Worm (Caenorhabditis elegans): ENCODE measurements around the gene Y66C5A.1.

The Y66C5A.1 gene

ce11 chrX:14484827-14485226 is 29.5 kb upstream of the Y66C5A.1 start, which contains the start of gene M163.8:
TSS of gene M163.8 (plus strand) at chrX:14485127.
- no peak for TF ChIP-seq nhr-76 (tag; optimal IDR thresholded peaks at IDR 0.05)
- TF ChIP-seq ama-1 (optimal IDR thresholded peaks at IDR 0.05): no peak
- no peak for TF ChIP-seq zip-2 (tag; optimal IDR thresholded peaks at IDR 0.05)
- no peak for TF ChIP-seq tra-1 (GFP tag; IDR thresholded peaks at IDR 0.05)
- no peak for TF ChIP-seq mes-2 (tag; optimal IDR thresholded peaks at IDR 0.05; ENCODE audit: poor library complexity, severe bottlenecking)
- TF ChIP-seq egl-27 (tag; optimal IDR thresholded peaks at IDR 0.05): no peak
- TF ChIP-seq mxl-3 (GFP tag; optimal IDR thresholded peaks at IDR 0.05): no peak
- no peak for TF ChIP-seq fos-1 (tag; optimal IDR thresholded peaks at IDR 0.05)
- TF ChIP-seq vab-7 (GFP tag; IDR thresholded peaks at IDR 0.05): no peak
- no peak for TF ChIP-seq hlh-11 (tag; optimal IDR thresholded peaks at IDR 0.05)
- TF ChIP-seq ztf-7 (tag; optimal IDR thresholded peaks at IDR 0.05): no peak
- no peak for TF ChIP-seq lin-13 (GFP tag; optimal IDR thresholded peaks at IDR 0.05)
- TF ChIP-seq nhr-10 (tag; optimal IDR thresholded peaks at IDR 0.05): no peak
- TF ChIP-seq D1046.2 (GFP tag; IDR thresholded peaks at IDR 0.05): no peak
- no peak for TF ChIP-seq lin-39 (tag; optimal IDR thresholded peaks at IDR 0.05)
- TF ChIP-seq ceh-62 (tag; optimal IDR thresholded peaks at IDR 0.05): no peak
- TF ChIP-seq dpl-1 (GFP tag; optimal IDR thresholded peaks at IDR 0.05): no peak
- no peak for TF ChIP-seq aha-1 (tag)
- TF ChIP-seq dmd-9 (GFP tag; IDR thresholded peaks at IDR 0.05): no peak

ce11 chrX:14481637-14482036 is 26.3 kb upstream of the Y66C5A.1 start:
- no peak for TF ChIP-seq nhr-41 (GFP tag; IDR thresholded peaks at IDR 0.05)
- peak; percentile 76 for TF ChIP-seq set-16 (GFP tag; IDR thresholded peaks at IDR 0.05)
- TF ChIP-seq snpc-1.2 (GFP tag; IDR thresholded peaks at IDR 0.05): no peak
- TF ChIP-seq hlh-11 (tag; optimal IDR thresholded peaks at IDR 0.05): peak; percentile 4
- no peak for TF ChIP-seq nhr-76 (tag; optimal IDR thresholded peaks at IDR 0.05)
- TF ChIP-seq lin-29 (GFP tag; IDR thresholded peaks at IDR 0.05): no peak
- no peak for TF ChIP-seq ces-1 (GFP tag; optimal IDR thresholded peaks at IDR 0.05)
- TF ChIP-seq tra-1 (GFP tag; IDR thresholded peaks at IDR 0.05): no peak
- TF ChIP-seq ceh-82 (tag; optimal IDR thresholded peaks at IDR 0.05): no peak
- no peak for TF ChIP-seq daf-16 (GFP tag; optimal IDR thresholded peaks at IDR 0.05)
- no peak for TF ChIP-seq daf-16 (tag; optimal IDR thresholded peaks at IDR 0.05)
- TF ChIP-seq D1046.2 (GFP tag; IDR thresholded peaks at IDR 0.05): 0 out of 2 replicates have a peak, but pooled peaks have one; percentile 52
- no peak for TF ChIP-seq Y105C5A.15 (GFP tag; IDR thresholded peaks at IDR 0.05)

ce11 chrX:14480248-14480647 is 24.9 kb upstream of the Y66C5A.1 start, which contains the start of gene gfi-3:
TSS of gene gfi-3 (plus strand) at chrX:14480572.
- TF ChIP-seq lin-38 (GFP tag; IDR thresholded peaks at IDR 0.05): no peak
- TF ChIP-seq lin-15B (tag; optimal IDR thresholded peaks at IDR 0.05): no peak
- TF ChIP-seq hif-1 (tag; optimal IDR thresholded peaks at IDR 0.05): peak in 1 of 2 experiments; percentile 58
- no peak for TF ChIP-seq tag-97 (GFP tag; IDR thresholded peaks at IDR 0.05)
- TF ChIP-seq Y5F2A.4 (GFP tag; optimal IDR thresholded peaks at IDR 0.05): no peak
- TF ChIP-seq mep-1 (tag; optimal IDR thresholded peaks at IDR 0.05): peak; percentile 92
- TF ChIP-seq dmd-8 (GFP tag; IDR thresholded peaks at IDR 0.05): 0 out of 2 replicates have a peak, but pooled peaks have one; percentile 31
- no peak for TF ChIP-seq dmd-9 (GFP tag; IDR thresholded peaks at IDR 0.05)
- no peak for TF ChIP-seq madf-5 (GFP tag; IDR thresholded peaks at IDR 0.05)
- TF ChIP-seq egl-43 (GFP tag; IDR thresholded peaks at IDR 0.05): peak; percentile 64; the same call in 1 of the 2 replicates
- no peak for TF ChIP-seq sdz-12 (GFP tag; optimal IDR thresholded peaks at IDR 0.05)
- no peak for TF ChIP-seq unc-62 (GFP tag; optimal IDR thresholded peaks at IDR 0.05 in 1 of 2)
- TF ChIP-seq unc-62 (tag; optimal IDR thresholded peaks at IDR 0.05): no peak
- TF ChIP-seq dve-1 (tag; optimal IDR thresholded peaks at IDR 0.05; ENCODE audit: insufficient read depth): peak; percentile 95
- TF ChIP-seq vab-7 (GFP tag; IDR thresholded peaks at IDR 0.05): no peak
- no peak for TF ChIP-seq Y75B8A.6 (GFP tag; IDR thresholded peaks at IDR 0.05)
- no peak for TF ChIP-seq pqm-1 (tag; optimal IDR thresholded peaks at IDR 0.05)
- no peak for TF ChIP-seq T20F7.1 (GFP tag; optimal IDR thresholded peaks at IDR 0.05)
- no peak for TF ChIP-seq F10B5.3 (tag; optimal IDR thresholded peaks at IDR 0.05)
- no peak for TF ChIP-seq fos-1 (tag; optimal IDR thresholded peaks at IDR 0.05)
- TF ChIP-seq daf-8 (GFP tag; IDR thresholded peaks at IDR 0.05): no peak
- TF ChIP-seq nhr-42 (GFP tag; IDR thresholded peaks at IDR 0.05): peak; percentile 74; the same call in 1 of the 2 replicates
- no peak for TF ChIP-seq ZK337.2 (GFP tag; IDR thresholded peaks at IDR 0.05)
- no peak for TF ChIP-seq cey-2 (tag; optimal IDR thresholded peaks at IDR 0.05; ENCODE audit: borderline replicate concordance, insufficient read depth)
- no peak for TF ChIP-seq ztf-11 (tag; optimal IDR thresholded peaks at IDR 0.05)
- peak; percentile 45 for TF ChIP-seq ztf-7 (tag; optimal IDR thresholded peaks at IDR 0.05)

All from whole organism, L4 larva.